Worm (Caenorhabditis elegans): ENCODE results near the gene D2096.7.
A peak's percentile ranks its signal among the peaks of the same experiment; 100 is the strongest.

The D2096.7 gene

DNA sequence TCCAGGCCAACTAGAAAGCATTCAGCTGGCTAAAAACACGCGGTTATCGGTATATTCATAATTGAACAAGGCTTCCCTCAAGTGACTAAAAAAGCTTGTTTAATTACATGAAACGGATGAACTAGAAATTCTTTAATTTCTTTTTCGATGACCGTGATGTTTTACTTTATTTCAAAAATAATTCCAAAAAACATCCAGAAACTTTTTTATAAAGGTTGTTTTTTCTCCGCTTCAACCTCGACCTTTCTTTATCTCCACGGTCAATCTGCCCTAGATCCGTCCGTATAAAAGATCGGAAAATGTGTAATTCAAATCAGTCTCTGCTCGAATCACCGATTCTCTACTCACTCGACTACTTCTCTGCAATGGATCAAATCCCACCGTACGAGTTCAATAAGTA is 31.9 kb downstream of the D2096.7 start, which contains the start of gene F17E9.5:
Gene F17E9.5, plus strand, starts transcription at position 301 of the 400 bp plus-strand sequence.
- TF ChIP-seq daf-16 (GFP tag; optimal IDR thresholded peaks at IDR 0.05) = no peak
- no peak for TF ChIP-seq daf-16 (tag; optimal IDR thresholded peaks at IDR 0.05)
- TF ChIP-seq unc-62 (GFP tag; optimal IDR thresholded peaks at IDR 0.05 in 1 of 2) = peak in 1 of 2 experiments; percentile 34
- TF ChIP-seq unc-62 (tag; optimal IDR thresholded peaks at IDR 0.05) = no peak

DNA sequence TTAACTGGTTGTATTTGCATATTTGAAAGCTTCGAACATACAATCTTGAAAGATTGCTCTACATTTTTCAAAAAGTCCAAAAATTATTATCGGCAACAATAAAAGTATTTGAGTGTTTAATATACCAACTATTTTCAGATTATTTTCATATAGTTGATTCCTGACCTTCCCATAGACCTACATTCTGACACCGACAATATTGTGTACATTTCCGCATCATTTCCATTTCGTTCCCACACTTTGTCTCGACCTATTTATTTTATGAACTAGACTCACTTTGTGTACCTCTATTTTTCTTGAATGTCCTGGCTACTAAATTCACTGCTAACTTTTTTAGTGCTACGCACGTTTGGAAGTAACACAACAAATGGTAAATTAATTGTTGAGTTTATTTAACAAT is 35.0 kb downstream of the D2096.7 start, which contains the start of gene lgc-5:
Gene lgc-5, plus strand, starts transcription at position 301 of the 400 bp plus-strand sequence.
- no peak for TF ChIP-seq Y5F2A.4 (GFP tag; optimal IDR thresholded peaks at IDR 0.05)
- no peak for TF ChIP-seq F10B5.3 (tag; optimal IDR thresholded peaks at IDR 0.05)
- no peak for TF ChIP-seq php-3 (GFP tag; IDR thresholded peaks at IDR 0.05)
- no peak for TF ChIP-seq nhr-28 (tag; optimal IDR thresholded peaks at IDR 0.05)
- no peak for TF ChIP-seq tra-1 (GFP tag; IDR thresholded peaks at IDR 0.05)
- TF ChIP-seq ztf-11 (tag; optimal IDR thresholded peaks at IDR 0.05) = no peak
- no peak for TF ChIP-seq duxl-1 (tag; optimal IDR thresholded peaks at IDR 0.05; ENCODE audit: poor library complexity)

DNA sequence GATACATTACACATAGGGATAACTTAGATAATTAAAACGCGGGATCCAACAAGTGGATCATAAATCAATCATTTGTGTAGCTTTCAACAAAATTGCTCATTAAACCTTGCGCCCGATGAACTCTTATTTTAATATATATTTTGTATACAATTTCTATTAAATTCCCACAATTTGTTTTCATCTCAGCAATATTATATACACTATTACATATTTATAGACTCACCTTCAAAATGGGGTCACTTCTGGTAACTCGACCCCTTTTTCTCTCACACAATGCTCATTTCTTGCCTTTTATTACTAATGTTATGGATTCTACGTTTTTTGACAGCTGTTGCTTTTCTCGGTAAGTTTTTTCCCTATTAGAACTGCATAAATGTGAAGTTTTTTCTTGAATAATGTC is 37.8 kb downstream of the D2096.7 start, which contains the start of gene lgc-6:
Gene lgc-6, plus strand, starts transcription at position 301 of the 400 bp plus-strand sequence.
- TF ChIP-seq duxl-1 (tag; optimal IDR thresholded peaks at IDR 0.05; ENCODE audit: poor library complexity) (no peak), mdl-1 (tag; optimal IDR thresholded peaks at IDR 0.05) (no peak), spr-1 (tag; optimal IDR thresholded peaks at IDR 0.05) (no peak)

DNA sequence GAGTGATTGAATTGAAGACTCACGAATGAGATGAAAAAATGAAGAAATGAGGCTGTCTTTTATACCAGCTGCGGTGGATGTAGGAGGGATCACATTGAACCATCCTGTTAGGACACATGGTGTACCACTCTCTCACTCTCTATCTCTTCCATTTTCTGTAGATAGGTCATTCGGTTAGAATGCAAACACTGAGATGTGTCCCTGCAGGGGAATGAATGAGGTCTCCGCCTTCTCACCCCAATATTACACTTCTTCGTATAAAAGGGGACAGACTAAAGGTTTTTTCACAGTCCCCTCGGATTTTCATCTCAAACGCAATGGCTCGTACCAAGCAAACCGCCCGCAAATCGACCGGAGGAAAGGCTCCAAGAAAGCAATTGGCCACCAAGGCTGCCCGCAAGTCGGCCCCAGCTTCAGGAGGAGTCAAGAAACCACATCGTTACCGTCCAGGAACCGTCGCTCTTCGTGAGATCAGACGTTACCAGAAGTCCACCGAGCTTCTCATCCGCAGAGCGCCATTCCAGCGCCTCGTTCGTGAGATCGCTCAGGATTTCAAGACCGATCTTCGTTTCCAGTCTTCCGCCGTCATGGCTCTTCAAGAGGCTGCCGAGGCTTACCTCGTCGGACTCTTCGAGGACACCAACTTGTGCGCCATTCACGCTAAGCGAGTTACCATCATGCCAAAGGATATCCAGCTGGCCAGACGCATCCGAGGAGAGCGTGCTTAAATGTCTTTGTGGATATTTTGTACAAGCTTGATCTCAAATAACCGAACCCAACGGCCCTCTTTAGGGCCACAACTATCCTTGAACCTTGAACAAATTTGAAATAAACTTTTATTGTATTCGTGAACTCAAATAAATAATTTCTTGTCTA is 43.2 kb downstream of the D2096.7 start, which contains the start of gene his-32:
Gene his-32, plus strand, starts transcription at position 318 of the 876 bp plus-strand sequence.
- TF ChIP-seq mep-1 (tag; optimal IDR thresholded peaks at IDR 0.05) = peak; percentile 91
- TF ChIP-seq dpl-1 (GFP tag; optimal IDR thresholded peaks at IDR 0.05) = peak; percentile 0
- no peak for TF ChIP-seq ceh-32 (tag; optimal IDR thresholded peaks at IDR 0.05; ENCODE audit: poor library complexity)
- no peak for TF ChIP-seq mdl-1 (tag; optimal IDR thresholded peaks at IDR 0.05)
- peak; percentile 78; the same call in 1 of the 2 replicates for TF ChIP-seq set-16 (GFP tag; IDR thresholded peaks at IDR 0.05)
- peak; percentile 15 for TF ChIP-seq aha-1 (tag)
- TF ChIP-seq F10B5.3 (tag; optimal IDR thresholded peaks at IDR 0.05) = no peak
- TF ChIP-seq dve-1 (tag; optimal IDR thresholded peaks at IDR 0.05; ENCODE audit: insufficient read depth) = no peak
- no peak for TF ChIP-seq lin-38 (GFP tag; IDR thresholded peaks at IDR 0.05)
- peak; percentile 20 for TF ChIP-seq duxl-1 (tag; optimal IDR thresholded peaks at IDR 0.05; ENCODE audit: poor library complexity)
- TF ChIP-seq rbr-2 (tag; optimal IDR thresholded peaks at IDR 0.05) = peak; percentile 69
- no peak for TF ChIP-seq nhr-237 (tag; optimal IDR thresholded peaks at IDR 0.05)
- TF ChIP-seq unc-62 (GFP tag; optimal IDR thresholded peaks at IDR 0.05 in 1 of 2) = peak in 1 of 2 experiments; percentile 56
- TF ChIP-seq unc-62 (tag; optimal IDR thresholded peaks at IDR 0.05) = no peak
- peak; percentile 85 for TF ChIP-seq nhr-6 (tag; optimal IDR thresholded peaks at IDR 0.05)
- no peak for TF ChIP-seq lin-29 (GFP tag; IDR thresholded peaks at IDR 0.05)
- peak; percentile 92 for TF ChIP-seq nhr-25 (tag; optimal IDR thresholded peaks at IDR 0.05; ENCODE audit: borderline replicate concordance, insufficient read depth)

DNA sequence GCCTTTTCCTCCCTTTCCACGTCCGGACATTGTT is 43.7 kb downstream of the D2096.7 start, which contains the start of gene his-31:
Gene his-31, minus strand, starts transcription at position 30 of the 34 bp plus-strand sequence.
- no peak for TF ChIP-seq dve-1 (tag; optimal IDR thresholded peaks at IDR 0.05; ENCODE audit: insufficient read depth)
- TF ChIP-seq attf-4 (tag; optimal IDR thresholded peaks at IDR 0.05) = no peak
- TF ChIP-seq Y5F2A.4 (GFP tag; optimal IDR thresholded peaks at IDR 0.05) = no peak
- no peak for TF ChIP-seq dpl-1 (GFP tag; optimal IDR thresholded peaks at IDR 0.05)
- no peak for TF ChIP-seq unc-39 (tag; optimal IDR thresholded peaks at IDR 0.05)
- TF ChIP-seq unc-62 (GFP tag; optimal IDR thresholded peaks at IDR 0.05 in 1 of 2) = no peak
- no peak for TF ChIP-seq unc-62 (tag; optimal IDR thresholded peaks at IDR 0.05)
- TF ChIP-seq set-16 (GFP tag; IDR thresholded peaks at IDR 0.05) = no peak
- TF ChIP-seq nhr-76 (tag; optimal IDR thresholded peaks at IDR 0.05) = no peak
- TF ChIP-seq sdz-12 (GFP tag; optimal IDR thresholded peaks at IDR 0.05) = no peak
- no peak for TF ChIP-seq lin-15B (tag; optimal IDR thresholded peaks at IDR 0.05)
- no peak for TF ChIP-seq daf-12 (tag; optimal IDR thresholded peaks at IDR 0.05)
- TF ChIP-seq ztf-7 (tag; optimal IDR thresholded peaks at IDR 0.05) = no peak
- no peak for TF ChIP-seq nhr-111 (GFP tag; optimal IDR thresholded peaks at IDR 0.05)
